Worm (Caenorhabditis elegans) whole organism, L4 larva: ENCODE measurements around the gene F58B4.6.

Source experiments
- F26F4.8 ChIP-seq: fragments of 200-800 bp; sonication (Bioruptor generic); conservative IDR thresholded peaks from 2 replicates; pipeline ENCODE4 v1.3.6; 2022; ENCODE audit warnings: missing genetic modification characterization, missing compliant biosample characterization
- F49E8.2 ChIP-seq: sonication (generic microtip); optimal IDR thresholded peaks from 2 replicates; lab custom pipeline; 2016; ENCODE audit warnings: missing compliant biosample characterization, mild to moderate bottlenecking, missing genetic modification characterization, borderline replicate concordance
- T20F7.1 ChIP-seq: fragments of 200-800 bp; sonication (Bioruptor generic); optimal IDR thresholded peaks from 2 replicates; lab custom pipeline; 2018; ENCODE audit warnings: mild to moderate bottlenecking, missing genetic modification characterization, missing compliant biosample characterization
- fos-1 ChIP-seq: fragments of 150-350 bp; optimal IDR thresholded peaks from 2 replicates; lab custom pipeline; 2014; ENCODE audit warnings: missing biosample characterization, missing genetic modification characterization
- mep-1 ChIP-seq: fragments of 150-350 bp; sonication (generic microtip); optimal IDR thresholded peaks from 3 replicates; lab custom pipeline; 2014; ENCODE audit warnings: missing biosample characterization, missing genetic modification characterization
- mxl-2 ChIP-seq: fragments of 200-800 bp; sonication (Bioruptor generic); conservative IDR thresholded peaks from 2 replicates; pipeline ENCODE4 v1.3.6; 2022; ENCODE audit warnings: missing genetic modification reagents, missing genetic modification characterization, missing compliant biosample characterization
- nhr-10 ChIP-seq: fragments of 150-350 bp; optimal IDR thresholded peaks from 2 replicates; lab custom pipeline; 2014; ENCODE audit warnings: missing biosample characterization, missing genetic modification characterization
- tra-1 ChIP-seq: fragments of 200-800 bp; sonication (Bioruptor generic); IDR thresholded peaks from 2 replicates; pipeline ENCODE4 v1.3.6; 2022; ENCODE audit warnings: missing genetic modification reagents, missing genetic modification characterization, missing compliant biosample characterization

- TF ChIP-seq F49E8.2 (tag; lab: Kevin White, UChicago) = no peak
- no peak for TF ChIP-seq tra-1 (GFP tag; lab: Robert Waterston, UW)
- no peak for TF ChIP-seq mxl-2
- TF ChIP-seq T20F7.1 (GFP tag; lab: Kevin White, UChicago) = no peak
- TF ChIP-seq F26F4.8 (GFP tag; lab: Robert Waterston, UW) = no peak
- peak; percentile 32 for TF ChIP-seq mep-1
- no peak for TF ChIP-seq fos-1 (tag; lab: Kevin White, UChicago)
- no peak for TF ChIP-seq nhr-10 (tag; lab: Kevin White, UChicago)
Observed at ce11 chrV:10904795-10905194, 20.0 kb upstream of the F58B4.6 start.
